Worm (Caenorhabditis elegans) whole organism, L2 larva: ENCODE measurements around the gene K07C11.7.

Source experiments
- C34F6.9 ChIP-seq: fragments of 150-350 bp; optimal IDR thresholded peaks from 2 replicates; lab custom pipeline; 2014; ENCODE audit warnings: missing biosample characterization, missing genetic modification characterization
- F13H6.1 ChIP-seq: sonication (generic microtip); optimal IDR thresholded peaks from 2 replicates; lab custom pipeline; 2016; ENCODE audit warnings: missing genetic modification characterization, missing compliant biosample characterization
- R02D3.7 ChIP-seq: fragments of 150-350 bp; optimal IDR thresholded peaks from 2 replicates; lab custom pipeline; 2014; ENCODE audit warnings: missing biosample characterization, missing genetic modification characterization
- ZK546.5 ChIP-seq: sonication (generic microtip); optimal IDR thresholded peaks from 2 replicates; lab custom pipeline; 2017; ENCODE audit warnings: missing biosample characterization, missing genetic modification characterization
- alr-1 ChIP-seq: fragments of 150-350 bp; optimal IDR thresholded peaks from 2 replicates; lab custom pipeline; 2014; ENCODE audit warnings: missing biosample characterization, missing genetic modification characterization
- aly-2 ChIP-seq: fragments of 150-350 bp; optimal IDR thresholded peaks from 2 replicates; lab custom pipeline; 2014; ENCODE audit warnings: missing biosample characterization, missing genetic modification characterization
- ama-1 ChIP-seq: fragments of 150-350 bp; optimal IDR thresholded peaks from 2 replicates; lab custom pipeline; 2018; ENCODE audit warnings: inconsistent platforms
- blmp-1 ChIP-seq: sonication (generic microtip); optimal IDR thresholded peaks from 2 replicates; lab custom pipeline; 2017; ENCODE audit warnings: missing genetic modification characterization, mild to moderate bottlenecking, missing compliant biosample characterization, antibody characterized with exemption, moderate library complexity; ENCODE audit not compliant: insufficient read depth
- crh-2 ChIP-seq: sonication (generic microtip); optimal IDR thresholded peaks from 2 replicates; lab custom pipeline; 2017; ENCODE audit warnings: missing biosample characterization, missing genetic modification characterization
- dmd-4 ChIP-seq: sonication (generic microtip); optimal IDR thresholded peaks from 2 replicates; lab custom pipeline; 2017; ENCODE audit warnings: missing biosample characterization, missing genetic modification characterization
- egl-27 ChIP-seq: sonication (generic microtip); optimal IDR thresholded peaks from 3 replicates; lab custom pipeline; 2017; ENCODE audit warnings: missing biosample characterization, missing genetic modification reagents, missing genetic modification characterization
- elt-1 ChIP-seq: fragments of 150-350 bp; optimal IDR thresholded peaks from 2 replicates; lab custom pipeline; 2014; ENCODE audit warnings: missing biosample characterization, missing genetic modification characterization
- fos-1 ChIP-seq: fragments of 150-350 bp; optimal IDR thresholded peaks from 2 replicates; lab custom pipeline; 2014; ENCODE audit warnings: missing biosample characterization, missing genetic modification characterization
- lin-11 ChIP-seq: fragments of 150-350 bp; sonication (generic microtip); optimal IDR thresholded peaks from 2 replicates; lab custom pipeline; 2014; ENCODE audit warnings: missing biosample characterization, missing genetic modification characterization, inconsistent platforms, mixed read lengths
- lin-13 ChIP-seq: fragments of 150-350 bp; optimal IDR thresholded peaks from 2 replicates; lab custom pipeline; 2014; ENCODE audit warnings: missing biosample characterization, missing genetic modification reagents, missing genetic modification characterization
- lsy-2 ChIP-seq, 2 experiments: fragments of 150-350 bp in 1 of 2; sonication (generic microtip) in 1 of 2; optimal IDR thresholded peaks; 2 replicates each; lab custom pipeline; 2014 to 2017; ENCODE audit warnings: missing biosample characterization in 2 of 2, missing genetic modification characterization in 2 of 2
- mbf-1 ChIP-seq: sonication (generic microtip); optimal IDR thresholded peaks from 2 replicates; lab custom pipeline; 2017; ENCODE audit warnings: missing biosample characterization, missing genetic modification characterization
- mdl-1 ChIP-seq, 2 experiments: fragments of 150-350 bp in 1 of 2; sonication (generic microtip) in 1 of 2; optimal IDR thresholded peaks; 2 replicates each; lab custom pipeline; 2017; ENCODE audit warnings: missing biosample characterization in 2 of 2, missing genetic modification characterization in 2 of 2
- nhr-11 ChIP-seq: fragments of 150-350 bp; optimal IDR thresholded peaks from 2 replicates; lab custom pipeline; 2014; ENCODE audit warnings: missing biosample characterization, missing genetic modification characterization
- nhr-129 ChIP-seq: fragments of 150-350 bp; optimal IDR thresholded peaks from 2 replicates; lab custom pipeline; 2014; ENCODE audit warnings: missing biosample characterization, missing genetic modification characterization
- nhr-21 ChIP-seq: fragments of 150-350 bp; optimal IDR thresholded peaks from 2 replicates; lab custom pipeline; 2014; ENCODE audit warnings: missing biosample characterization, missing genetic modification characterization
- nhr-23 ChIP-seq: fragments of 150-350 bp; optimal IDR thresholded peaks from 2 replicates; lab custom pipeline; 2014; ENCODE audit warnings: missing biosample characterization, missing genetic modification reagents, missing genetic modification characterization
- nhr-237 ChIP-seq: fragments of 150-350 bp; optimal IDR thresholded peaks from 2 replicates; lab custom pipeline; 2014; ENCODE audit warnings: missing biosample characterization, missing genetic modification characterization
- nhr-25 ChIP-seq: fragments of 150-350 bp; sonication (generic microtip); optimal IDR thresholded peaks from 3 replicates; lab custom pipeline; 2014; ENCODE audit warnings: missing biosample characterization, missing genetic modification characterization
- nhr-6 ChIP-seq: fragments of 150-350 bp; optimal IDR thresholded peaks from 2 replicates; lab custom pipeline; 2014; ENCODE audit warnings: missing biosample characterization, missing genetic modification characterization
- nhr-77 ChIP-seq: fragments of 150-350 bp; optimal IDR thresholded peaks from 2 replicates; lab custom pipeline; 2014; ENCODE audit warnings: missing biosample characterization, missing genetic modification characterization
- sem-4 ChIP-seq: fragments of 150-350 bp; optimal IDR thresholded peaks from 2 replicates; lab custom pipeline; 2014; ENCODE audit warnings: missing biosample characterization, missing genetic modification reagents, missing genetic modification characterization
- skn-1 ChIP-seq: sonication (generic microtip); optimal IDR thresholded peaks from 2 replicates; lab custom pipeline; 2017; ENCODE audit warnings: missing biosample characterization, missing genetic modification characterization
- sma-9 ChIP-seq, 2 experiments: fragments of 150-350 bp in 1 of 2; sonication (generic microtip) in 1 of 2; optimal IDR thresholded peaks; 2 replicates each; lab custom pipeline; 2014 to 2016; ENCODE audit warnings: missing genetic modification characterization in 2 of 2, mild to moderate bottlenecking in 1 of 2, missing biosample characterization in 1 of 2, missing compliant biosample characterization in 1 of 2, missing genetic modification reagents in 1 of 2, moderate library complexity in 1 of 2
- snpc-4 ChIP-seq: fragments of 150-350 bp; optimal IDR thresholded peaks from 2 replicates; lab custom pipeline; 2014; ENCODE audit warnings: missing biosample characterization, missing genetic modification characterization
- unc-55 ChIP-seq: fragments of 150-350 bp; sonication (generic microtip); optimal IDR thresholded peaks from 3 replicates; lab custom pipeline; 2014; ENCODE audit warnings: missing biosample characterization, missing genetic modification reagents, missing genetic modification characterization
- unc-62 ChIP-seq: fragments of 150-350 bp; optimal IDR thresholded peaks from 2 replicates; lab custom pipeline; 2014; ENCODE audit warnings: missing biosample characterization, missing genetic modification reagents, missing genetic modification characterization
- ztf-1 ChIP-seq: fragments of 200-800 bp; sonication (Bioruptor generic); conservative IDR thresholded peaks from 2 replicates; pipeline ENCODE4 v1.3.6; 2022; ENCODE audit warnings: missing genetic modification characterization, missing compliant biosample characterization
- ztf-4 ChIP-seq: fragments of 150-350 bp; optimal IDR thresholded peaks from 2 replicates; lab custom pipeline; 2014; ENCODE audit warnings: missing biosample characterization, missing genetic modification characterization

K07C11.7 gene

ce11 chrV:8213868-8214267 lies at the start of gene K07C11.7:
Gene K07C11.7, minus strand, starts transcription at chrV:8213968.
- no peak for TF ChIP-seq elt-1 (tag; lab: Kevin White, UChicago)
- no peak for TF ChIP-seq nhr-25 (tag; lab: Kevin White, UChicago)
- no peak for TF ChIP-seq nhr-77 (tag; lab: Kevin White, UChicago)
- no peak for TF ChIP-seq nhr-6 (tag; lab: Kevin White, UChicago)
- TF ChIP-seq nhr-129 (tag; lab: Kevin White, UChicago) = no peak
- TF ChIP-seq egl-27 (tag; lab: Kevin White, UChicago) = no peak
- TF ChIP-seq mbf-1 (tag; lab: Kevin White, UChicago) = no peak
- no peak for TF ChIP-seq mdl-1 (tag; optimal IDR thresholded peaks at IDR 0.05; lab: Kevin White, UChicago)
- no peak for TF ChIP-seq nhr-237 (tag; lab: Kevin White, UChicago)

DNA sequence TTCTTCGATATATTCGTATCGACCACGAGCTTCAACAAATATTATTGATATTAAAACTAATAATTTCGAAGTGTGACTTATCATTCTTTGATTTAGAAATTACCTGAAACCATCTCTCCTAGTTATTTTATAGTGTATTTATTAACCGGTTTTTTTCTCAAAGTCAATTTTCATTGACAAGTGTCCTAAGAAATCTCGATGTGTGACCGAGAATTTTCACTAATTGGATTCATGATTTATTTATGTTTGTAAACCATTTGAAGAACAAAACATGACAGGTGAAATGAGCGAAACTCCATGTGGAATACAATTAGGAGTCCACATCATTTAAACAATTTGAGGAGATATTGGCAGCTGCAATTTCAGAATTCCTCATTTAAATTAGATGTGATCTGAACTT lies 49.7 kb upstream of the K07C11.7 start, which contains the start of gene C16D9.8:
Gene C16D9.8, minus strand, starts transcription at position 101 of the 400 bp plus-strand sequence.
- TF ChIP-seq lin-13 (GFP tag; lab: Kevin White, UChicago) (no peak), F13H6.1 (tag; lab: Kevin White, UChicago) (no peak), ZK546.5 (tag; lab: Kevin White, UChicago) (no peak), C34F6.9 (tag; lab: Kevin White, UChicago) (no peak), egl-27 (tag; lab: Kevin White, UChicago) (no peak), sma-9 (GFP tag; optimal IDR thresholded peaks at IDR 0.05; lab: Kevin White, UChicago) (no peak), sma-9 (tag; optimal IDR thresholded peaks at IDR 0.05; lab: Kevin White, UChicago) (no peak), snpc-4 (tag; lab: Kevin White, UChicago) (no peak), nhr-23 (tag; lab: Kevin White, UChicago) (no peak), blmp-1 (no peak), nhr-129 (tag; lab: Kevin White, UChicago) (no peak), nhr-25 (tag; lab: Kevin White, UChicago) (no peak), nhr-21 (tag; lab: Kevin White, UChicago) (no peak), skn-1 (tag; lab: Kevin White, UChicago) (no peak), fos-1 (tag; lab: Kevin White, UChicago) (no peak), nhr-11 (tag; lab: Kevin White, UChicago) (no peak)

- no peak for TF ChIP-seq lin-11 (tag; lab: Kevin White, UChicago)
- no peak for TF ChIP-seq F13H6.1 (tag; lab: Kevin White, UChicago)
- TF ChIP-seq ztf-4 (tag; lab: Kevin White, UChicago) = no peak
- no peak for TF ChIP-seq ama-1 (lab: Kevin White, UChicago)
Observed at ce11 chrV:8262212-8262611, 48.4 kb upstream of the K07C11.7 start.

ce11 chrV:8259016-8259415 lies 45.2 kb upstream of the K07C11.7 start, which contains the start of gene C16D9.1:
Gene C16D9.1, plus strand, starts transcription at chrV:8259316.
- no peak for TF ChIP-seq nhr-237 (tag; lab: Kevin White, UChicago)
- no peak for TF ChIP-seq R02D3.7 (tag; lab: Kevin White, UChicago)
- no peak for TF ChIP-seq lin-11 (tag; lab: Kevin White, UChicago)
- TF ChIP-seq unc-55 (GFP tag; lab: Kevin White, UChicago) = no peak
- TF ChIP-seq ama-1 (lab: Kevin White, UChicago) = no peak
- no peak for TF ChIP-seq sem-4 (tag; lab: Kevin White, UChicago)
- no peak for TF ChIP-seq alr-1 (tag; lab: Kevin White, UChicago)
- TF ChIP-seq elt-1 (tag; lab: Kevin White, UChicago) = no peak

DNA sequence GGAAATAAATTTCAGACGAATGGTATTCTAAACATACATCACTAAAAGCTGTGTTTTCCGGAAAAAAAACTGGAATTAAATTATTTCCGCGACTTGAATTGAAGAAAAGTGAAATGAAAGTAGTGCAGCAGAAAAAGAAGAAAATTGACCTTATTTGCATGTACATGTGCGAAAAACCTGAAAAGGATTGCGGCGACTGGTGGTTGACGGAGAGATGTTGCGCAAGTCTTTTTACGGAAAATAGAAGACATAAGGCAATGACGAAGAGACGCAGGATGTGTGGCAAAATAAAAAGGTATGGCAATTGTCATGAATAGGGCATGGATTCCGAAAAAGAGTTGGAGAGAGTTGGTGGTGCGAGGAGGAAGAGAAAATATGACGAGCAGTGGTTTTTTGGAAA lies 41.2 kb upstream of the K07C11.7 start:
- no peak for TF ChIP-seq elt-1 (tag; lab: Kevin White, UChicago)
- no peak for TF ChIP-seq nhr-77 (tag; lab: Kevin White, UChicago)
- no peak for TF ChIP-seq lsy-2 (tag; optimal IDR thresholded peaks at IDR 0.05; lab: Kevin White, UChicago)
- TF ChIP-seq dmd-4 (tag; lab: Kevin White, UChicago) = no peak
- no peak for TF ChIP-seq nhr-21 (tag; lab: Kevin White, UChicago)
- TF ChIP-seq snpc-4 (tag; lab: Kevin White, UChicago) = no peak
- TF ChIP-seq alr-1 (tag; lab: Kevin White, UChicago) = no peak
- no peak for TF ChIP-seq nhr-129 (tag; lab: Kevin White, UChicago)
- TF ChIP-seq sma-9 (GFP tag; optimal IDR thresholded peaks at IDR 0.05; lab: Kevin White, UChicago) = no peak
- TF ChIP-seq sma-9 (tag; optimal IDR thresholded peaks at IDR 0.05; lab: Kevin White, UChicago) = no peak
- no peak for TF ChIP-seq unc-62 (GFP tag; lab: Kevin White, UChicago)
- no peak for TF ChIP-seq C34F6.9 (tag; lab: Kevin White, UChicago)
- TF ChIP-seq aly-2 (tag; lab: Kevin White, UChicago) = no peak
- no peak for TF ChIP-seq nhr-25 (tag; lab: Kevin White, UChicago)
- no peak for TF ChIP-seq nhr-6 (tag; lab: Kevin White, UChicago)
- TF ChIP-seq crh-2 (tag; lab: Kevin White, UChicago) = no peak
- no peak for TF ChIP-seq lin-11 (tag; lab: Kevin White, UChicago)
- no peak for TF ChIP-seq ztf-1 (GFP tag; lab: Robert Waterston, UW)
